Fruit fly (Drosophila melanogaster) whole organism, adult: ENCODE data around the gene CG8500.

Source experiments
- CG11617 ChIP-seq: fragments of 200-800 bp; sonication (Bioruptor generic); optimal IDR thresholded peaks from 2 replicates; lab custom pipeline; 2017; ENCODE audit warnings: mild to moderate bottlenecking, missing biosample characterization, missing genetic modification reagents, missing genetic modification characterization
- CG12768 ChIP-seq: fragments of 200-800 bp; sonication (Bioruptor generic); optimal IDR thresholded peaks from 2 replicates; lab custom pipeline; 2017; ENCODE audit warnings: missing biosample characterization, missing genetic modification characterization, mild to moderate bottlenecking, moderate library complexity, missing genetic modification reagents
- CG14711 ChIP-seq: fragments of 200-800 bp; sonication (Bioruptor generic); optimal IDR thresholded peaks from 2 replicates; lab custom pipeline; 2018; ENCODE audit warnings: missing biosample characterization, mild to moderate bottlenecking, missing genetic modification characterization, moderate library complexity
- CG1620 ChIP-seq: fragments of 200-800 bp; sonication (Bioruptor generic); optimal IDR thresholded peaks from 2 replicates; lab custom pipeline; 2016; ENCODE audit warnings: missing biosample characterization, missing genetic modification characterization
- CG33017 ChIP-seq: fragments of 200-800 bp; sonication (Bioruptor generic); optimal IDR thresholded peaks from 2 replicates; lab custom pipeline; 2018; ENCODE audit warnings: missing biosample characterization, mild to moderate bottlenecking, missing genetic modification characterization, moderate library complexity
- CG5204 ChIP-seq: fragments of 200-800 bp; sonication (Bioruptor generic); optimal IDR thresholded peaks from 2 replicates; lab custom pipeline; 2016; ENCODE audit warnings: missing biosample characterization, missing genetic modification characterization
- CG7045 ChIP-seq: fragments of 200-800 bp; sonication (Bioruptor generic); optimal IDR thresholded peaks from 2 replicates; lab custom pipeline; 2017; ENCODE audit warnings: missing biosample characterization, mild to moderate bottlenecking, missing genetic modification characterization
- CG7101 ChIP-seq: fragments of 200-800 bp; sonication (Bioruptor generic); optimal IDR thresholded peaks from 2 replicates; lab custom pipeline; 2018; ENCODE audit warnings: missing biosample characterization, mild to moderate bottlenecking, missing genetic modification characterization, moderate library complexity
- Clk ChIP-seq: fragments of 200-800 bp; sonication (Bioruptor generic); optimal IDR thresholded peaks from 2 replicates; lab custom pipeline; 2017; ENCODE audit warnings: missing biosample characterization, missing genetic modification characterization
- Crg-1 ChIP-seq: fragments of 200-800 bp; sonication (Bioruptor generic); optimal IDR thresholded peaks from 2 replicates; lab custom pipeline; 2016; ENCODE audit warnings: missing biosample characterization, missing genetic modification characterization
- Hr96 ChIP-seq: fragments of 200-800 bp; sonication (Bioruptor generic); optimal IDR thresholded peaks from 2 replicates; lab custom pipeline; 2016; ENCODE audit warnings: missing biosample characterization, missing genetic modification characterization
- Mnt ChIP-seq: fragments of 200-800 bp; sonication (Bioruptor generic); optimal IDR thresholded peaks from 2 replicates; lab custom pipeline; 2016; ENCODE audit warnings: missing biosample characterization, mild to moderate bottlenecking, missing genetic modification characterization
- bab1 ChIP-seq: fragments of 200-800 bp; sonication (Bioruptor generic); optimal IDR thresholded peaks from 3 replicates; lab custom pipeline; 2019; ENCODE audit warnings: missing biosample characterization, mild to moderate bottlenecking, missing genetic modification characterization, moderate library complexity
- cic ChIP-seq: fragments of 200-800 bp; sonication (Bioruptor generic); optimal IDR thresholded peaks from 2 replicates; lab custom pipeline; 2017; ENCODE audit warnings: missing biosample characterization, mild to moderate bottlenecking, missing genetic modification characterization, moderate library complexity
- cnc ChIP-seq, 2 experiments: fragments of >200 bp; optimal IDR thresholded peaks; 2 replicates each; lab custom pipeline; 2017
- kay ChIP-seq: fragments of 200-800 bp; sonication (Bioruptor generic); peaks from one replicate; lab custom pipeline; 2016; ENCODE audit warnings: missing biosample characterization, missing genetic modification characterization, borderline replicate concordance
- ovo ChIP-seq: fragments of 200-800 bp; sonication (Bioruptor generic); optimal IDR thresholded peaks from 2 replicates; lab custom pipeline; 2016; ENCODE audit warnings: missing biosample characterization, missing genetic modification characterization
- pad ChIP-seq: fragments of 200-800 bp; sonication (Bioruptor generic); optimal IDR thresholded peaks from 3 replicates; lab custom pipeline; 2017; ENCODE audit warnings: missing biosample characterization, missing genetic modification characterization, mild to moderate bottlenecking, moderate library complexity, missing genetic modification reagents
- tj ChIP-seq: fragments of 200-800 bp; sonication (Bioruptor generic); optimal IDR thresholded peaks from 3 replicates; lab custom pipeline; 2017; ENCODE audit warnings: missing biosample characterization, mild to moderate bottlenecking, missing genetic modification characterization, moderate library complexity
- toe ChIP-seq: fragments of 200-800 bp; sonication (Bioruptor generic); optimal IDR thresholded peaks from 2 replicates; lab custom pipeline; 2016; ENCODE audit warnings: missing biosample characterization, missing genetic modification characterization

Gene CG8500

dm6 chr3R:9745442-9745841, 39.0 kb upstream of the CG8500 start:
- TF ChIP-seq CG7045 (no peak), pad (GFP tag; lab: Kevin White, UChicago) (no peak), bab1 (no peak), cnc (optimal IDR thresholded peaks at IDR 0.05; lab: Kevin White, UChicago) (no peak), CG33017 (tag; lab: Kevin White, UChicago) (no peak), Crg-1 (GFP tag; lab: Kevin White, UChicago) (no peak), tj (GFP tag; lab: Kevin White, UChicago) (no peak), Mnt (no peak), kay (GFP tag; lab: Kevin White, UChicago) (no peak), CG14711 (tag; lab: Kevin White, UChicago) (no peak), Clk (GFP tag; lab: Kevin White, UChicago) (no peak), CG12768 (GFP tag; lab: Kevin White, UChicago) (no peak), Hr96 (GFP tag; lab: Kevin White, UChicago) (no peak), cic (GFP tag; lab: Kevin White, UChicago) (no peak), ovo (GFP tag; lab: Kevin White, UChicago) (no peak), CG7101 (tag; lab: Kevin White, UChicago) (no peak)

dm6 chr3R:9746267-9746666, 38.2 kb upstream of the CG8500 start, which contains the start of gene CG34409:
Gene CG34409, minus strand, starts transcription at chr3R:9746367.
- TF ChIP-seq Hr96 (GFP tag; lab: Kevin White, UChicago) = no peak
- TF ChIP-seq CG11617 = no peak
- no peak for TF ChIP-seq CG5204 (GFP tag; lab: Kevin White, UChicago)

dm6 chr3R:9747272-9747874, 37.1 kb upstream of the CG8500 start, which contains the start of gene CG12948:
Gene CG12948, minus strand, starts transcription at chr3R:9747744.
- TF ChIP-seq Mnt (peak; percentile 61), CG11617 (peak; percentile 61), bab1 (peak; percentile 68), CG14711 (tag; lab: Kevin White, UChicago) (peak; percentile 63), CG33017 (tag; lab: Kevin White, UChicago) (peak; percentile 64), ovo (GFP tag; lab: Kevin White, UChicago) (no peak), toe (no peak), cic (GFP tag; lab: Kevin White, UChicago) (peak; percentile 9), pad (GFP tag; lab: Kevin White, UChicago) (peak; percentile 40), Hr96 (GFP tag; lab: Kevin White, UChicago) (no peak), CG7045 (peak; percentile 27), CG5204 (GFP tag; lab: Kevin White, UChicago) (no peak), Clk (GFP tag; lab: Kevin White, UChicago) (no peak), tj (GFP tag; lab: Kevin White, UChicago) (peak; percentile 43), CG7101 (tag; lab: Kevin White, UChicago) (peak; percentile 77), cnc (optimal IDR thresholded peaks at IDR 0.05; lab: Kevin White, UChicago) (no peak), kay (GFP tag; lab: Kevin White, UChicago) (no peak), CG1620 (GFP tag; lab: Kevin White, UChicago) (peak; percentile 65), Crg-1 (GFP tag; lab: Kevin White, UChicago) (peak; percentile 43), CG12768 (GFP tag; lab: Kevin White, UChicago) (peak; percentile 36)

dm6 chr3R:9747875-9747899, 36.8 kb upstream of the CG8500 start, which contains the start of gene PpD3:
Gene PpD3, plus strand, starts transcription at chr3R:9747875.
- TF ChIP-seq ovo (GFP tag; lab: Kevin White, UChicago) (no peak), cic (GFP tag; lab: Kevin White, UChicago) (no peak), CG14711 (tag; lab: Kevin White, UChicago) (no peak), cnc (optimal IDR thresholded peaks at IDR 0.05; lab: Kevin White, UChicago) (no peak), CG7045 (no peak), toe (no peak), Hr96 (GFP tag; lab: Kevin White, UChicago) (no peak), CG1620 (GFP tag; lab: Kevin White, UChicago) (no peak), CG7101 (tag; lab: Kevin White, UChicago) (no peak), kay (GFP tag; lab: Kevin White, UChicago) (no peak), CG5204 (GFP tag; lab: Kevin White, UChicago) (no peak), CG11617 (no peak), CG12768 (GFP tag; lab: Kevin White, UChicago) (no peak), Clk (GFP tag; lab: Kevin White, UChicago) (no peak), Mnt (no peak), bab1 (no peak), CG33017 (tag; lab: Kevin White, UChicago) (no peak), tj (GFP tag; lab: Kevin White, UChicago) (no peak)

dm6 chr3R:9747900-9748663, 36.4 kb upstream of the CG8500 start:
- TF ChIP-seq tj (GFP tag; lab: Kevin White, UChicago) = no peak
- no peak for TF ChIP-seq bab1
- no peak for TF ChIP-seq ovo (GFP tag; lab: Kevin White, UChicago)
- no peak for TF ChIP-seq CG11617
- TF ChIP-seq cic (GFP tag; lab: Kevin White, UChicago) = no peak
- TF ChIP-seq CG5204 (GFP tag; lab: Kevin White, UChicago) = no peak
- TF ChIP-seq cnc (optimal IDR thresholded peaks at IDR 0.05; lab: Kevin White, UChicago) = no peak

- TF ChIP-seq CG11617 (no peak), Crg-1 (GFP tag; lab: Kevin White, UChicago) (no peak), Mnt (no peak), tj (GFP tag; lab: Kevin White, UChicago) (no peak), cnc (optimal IDR thresholded peaks at IDR 0.05; lab: Kevin White, UChicago) (no peak), CG1620 (GFP tag; lab: Kevin White, UChicago) (no peak), kay (GFP tag; lab: Kevin White, UChicago) (no peak), CG7101 (tag; lab: Kevin White, UChicago) (no peak), pad (GFP tag; lab: Kevin White, UChicago) (no peak), CG14711 (tag; lab: Kevin White, UChicago) (no peak), CG33017 (tag; lab: Kevin White, UChicago) (no peak), Hr96 (GFP tag; lab: Kevin White, UChicago) (no peak), cic (GFP tag; lab: Kevin White, UChicago) (no peak), Clk (GFP tag; lab: Kevin White, UChicago) (no peak), ovo (GFP tag; lab: Kevin White, UChicago) (no peak), CG5204 (GFP tag; lab: Kevin White, UChicago) (no peak), bab1 (no peak), toe (no peak)
Observed at dm6 chr3R:9754487-9754886, 30.0 kb upstream of the CG8500 start, which contains the start of gene Tti1. Gene Tti1, minus strand, starts transcription at chr3R:9754686.
